Worm (Caenorhabditis elegans): Measurements from ENCODE around the gene bgal-2.

- TF ChIP-seq lin-11 (tag; optimal IDR thresholded peaks at IDR 0.05) = no peak
- TF ChIP-seq ztf-11 (tag; optimal IDR thresholded peaks at IDR 0.05) = no peak
- no peak for TF ChIP-seq unc-62 (GFP tag; optimal IDR thresholded peaks at IDR 0.05)
- no peak for TF ChIP-seq lin-39 (tag; optimal IDR thresholded peaks at IDR 0.05)
- TF ChIP-seq ama-1 (optimal IDR thresholded peaks at IDR 0.05) = peak; percentile 91
- no peak for TF ChIP-seq unc-39 (tag; optimal IDR thresholded peaks at IDR 0.05)
- TF ChIP-seq mdl-1 (tag; optimal IDR thresholded peaks at IDR 0.05) = peak; percentile 99 to 100
- TF ChIP-seq ceh-16 (tag; optimal IDR thresholded peaks at IDR 0.05) = no peak
- TF ChIP-seq lsy-2 (tag; optimal IDR thresholded peaks at IDR 0.05) = peak in 1 of 2 experiments; percentile 72
- TF ChIP-seq dmd-4 (tag; optimal IDR thresholded peaks at IDR 0.05) = no peak
Observed at ce11 chrX:6742891-6743290, 41.3 kb upstream of the bgal-2 start.
